Worm (Caenorhabditis elegans) whole organism, mixed stage, embryonic: ENCODE measurements around the gene ZK616.65.

Experiments used
- blmp-1 ChIP-seq: fragments of 150-350 bp; optimal IDR thresholded peaks from 2 replicates; lab custom pipeline; 2014; ENCODE audit warnings: missing biosample characterization, missing genetic modification characterization
- ceh-43 ChIP-seq: fragments of 200-800 bp; sonication (Bioruptor generic); optimal IDR thresholded peaks from 2 replicates; lab custom pipeline; 2018; ENCODE audit warnings: mild to moderate bottlenecking, missing genetic modification characterization, moderate library complexity, missing compliant biosample characterization
- lsy-2 ChIP-seq: fragments of 150-350 bp; optimal IDR thresholded peaks from 2 replicates; lab custom pipeline; 2014; ENCODE audit warnings: missing biosample characterization, missing genetic modification characterization
- mab-5 ChIP-seq: fragments of 150-350 bp; optimal IDR thresholded peaks from 2 replicates; lab custom pipeline; 2014; ENCODE audit warnings: missing biosample characterization, missing genetic modification characterization
- mep-1 ChIP-seq: fragments of 150-350 bp; optimal IDR thresholded peaks from 2 replicates; lab custom pipeline; 2017; ENCODE audit warnings: missing biosample characterization, missing genetic modification reagents, missing genetic modification characterization, inconsistent platforms
- mls-2 ChIP-seq: sonication (generic microtip); optimal IDR thresholded peaks from 2 replicates; lab custom pipeline; 2016; ENCODE audit warnings: mild to moderate bottlenecking, missing genetic modification characterization, moderate library complexity, missing compliant biosample characterization
- nhr-12 ChIP-seq: fragments of 150-350 bp; optimal IDR thresholded peaks from 2 replicates; lab custom pipeline; 2014; ENCODE audit warnings: missing biosample characterization, missing genetic modification characterization
- nhr-2 ChIP-seq: fragments of 150-350 bp; optimal IDR thresholded peaks from 2 replicates; lab custom pipeline; 2014; ENCODE audit warnings: missing biosample characterization, missing genetic modification characterization
- sem-2 ChIP-seq: fragments of 200-800 bp; sonication (Bioruptor generic); optimal IDR thresholded peaks from 2 replicates; lab custom pipeline; 2018; ENCODE audit warnings: mild to moderate bottlenecking, missing genetic modification characterization, missing compliant biosample characterization
- snpc-4 ChIP-seq: fragments of 150-350 bp; optimal IDR thresholded peaks from 2 replicates; lab custom pipeline; 2014; ENCODE audit warnings: missing biosample characterization, missing genetic modification characterization
- unc-62 ChIP-seq: fragments of 150-350 bp; optimal IDR thresholded peaks from 2 replicates; lab custom pipeline; 2014; ENCODE audit warnings: missing biosample characterization, missing genetic modification reagents, missing genetic modification characterization

DNA sequence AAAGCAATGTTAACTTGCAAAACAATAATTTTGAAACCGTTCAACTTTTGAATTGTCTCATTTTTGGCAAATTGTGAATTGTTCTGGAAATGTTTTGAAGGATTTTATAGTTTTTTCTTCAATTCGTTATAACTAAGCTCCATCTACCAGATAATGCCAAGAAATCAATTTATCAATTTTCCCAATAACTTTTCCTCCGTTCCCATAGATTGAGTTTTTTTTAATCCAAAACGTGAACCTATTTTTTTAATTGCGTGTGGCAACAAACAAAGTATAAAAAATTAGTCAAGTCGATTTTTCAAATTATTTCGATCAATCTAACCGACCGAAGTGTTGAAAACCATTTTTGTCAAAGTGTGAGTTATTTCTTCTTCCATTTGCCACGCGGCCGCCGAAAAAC is 41.6 kb upstream of the ZK616.65 start, which contains the start of gene Y4C6A.4:
- TF ChIP-seq blmp-1 (tag; lab: Kevin White, UChicago): no peak
- no peak for TF ChIP-seq snpc-4 (tag; lab: Kevin White, UChicago)
- no peak for TF ChIP-seq sem-2
- TF ChIP-seq unc-62: no peak
- TF ChIP-seq lsy-2 (tag; lab: Kevin White, UChicago): no peak
- no peak for TF ChIP-seq ceh-43
- TF ChIP-seq nhr-12 (tag; lab: Kevin White, UChicago): no peak
- no peak for TF ChIP-seq mls-2
- TF ChIP-seq nhr-2 (tag; lab: Kevin White, UChicago): no peak
- no peak for TF ChIP-seq mab-5 (tag; lab: Kevin White, UChicago)
- TF ChIP-seq mep-1 (tag; lab: Kevin White, UChicago): no peak
